Worm (Caenorhabditis elegans) whole organism, early embryonic: Measurements from ENCODE around the gene H27A22.1.

Experiments
- flt-1 ChIP-seq: fragments of 200-800 bp; sonication (Bioruptor generic); IDR thresholded peaks from 2 replicates; pipeline ENCODE4 v1.3.6; 2022; ENCODE audit warnings: missing genetic modification characterization, missing compliant biosample characterization
- tbx-11 ChIP-seq: fragments of 200-800 bp; sonication (Bioruptor generic); IDR thresholded peaks from 2 replicates; pipeline ENCODE4 v1.3.6; 2022; ENCODE audit warnings: missing genetic modification characterization, missing compliant biosample characterization

- TF ChIP-seq tbx-11 (no peak), flt-1 (GFP tag; lab: Robert Waterston, UW) (no peak)
Observed at ce11 chrV:10592479-10592878, 9.9 kb upstream of the H27A22.1 start, which contains the start of gene T21C9.9.
